Worm (Caenorhabditis elegans) whole organism, midembryonic: ENCODE measurements around the gene Y62E10A.3.

Experiments used
- T22C8.4 ChIP-seq: fragments of 200-800 bp; sonication (Bioruptor generic); IDR thresholded peaks from 2 replicates; pipeline ENCODE4 v1.3.6; 2022; ENCODE audit warnings: missing genetic modification characterization, missing compliant biosample characterization
- cog-1 ChIP-seq: sonication (generic microtip); optimal IDR thresholded peaks from 2 replicates; lab custom pipeline; 2016; ENCODE audit warnings: missing genetic modification characterization, missing compliant biosample characterization
- flt-1 ChIP-seq: fragments of 200-800 bp; sonication (Bioruptor generic); IDR thresholded peaks from 2 replicates; pipeline ENCODE4 v1.3.6; 2022; ENCODE audit warnings: missing genetic modification characterization, missing compliant biosample characterization
- ref-1 ChIP-seq: fragments of 200-800 bp; sonication (Bioruptor generic); conservative IDR thresholded peaks from 2 replicates; pipeline ENCODE4 v1.3.6; 2022; ENCODE audit warnings: missing genetic modification reagents, missing genetic modification characterization, missing compliant biosample characterization
- ztf-29 ChIP-seq: fragments of 200-800 bp; sonication (Bioruptor generic); IDR thresholded peaks from 2 replicates; pipeline ENCODE4 v1.3.6; 2022; ENCODE audit warnings: missing genetic modification reagents, missing genetic modification characterization, missing compliant biosample characterization

DNA sequence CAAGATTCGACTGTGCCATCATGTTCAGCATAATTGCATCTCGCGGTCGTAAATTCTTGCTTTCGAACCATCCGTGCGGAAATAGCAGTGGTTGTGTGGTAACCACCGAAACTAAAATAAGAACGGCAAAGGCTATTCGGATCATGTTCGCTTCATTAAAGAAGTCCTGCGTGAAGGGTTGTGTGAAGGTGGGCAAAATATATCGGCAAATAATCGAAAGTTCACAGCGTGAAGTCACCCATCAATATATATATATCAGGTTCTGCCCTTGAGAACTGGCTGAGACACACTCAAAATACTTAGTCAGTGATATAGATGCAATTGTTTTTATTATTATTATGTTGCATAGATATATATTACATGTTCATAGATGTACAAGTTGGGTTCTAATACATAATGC lies 48.0 kb upstream of the Y62E10A.3 start, which contains the start of gene Y62E10A.19:
- no peak for TF ChIP-seq flt-1 (GFP tag; lab: Robert Waterston, UW)
- no peak for TF ChIP-seq ref-1 (GFP tag; lab: Robert Waterston, UW)
- TF ChIP-seq ztf-29 (GFP tag; lab: Robert Waterston, UW), result no peak
- TF ChIP-seq cog-1 (tag; lab: Kevin White, UChicago), result no peak
- TF ChIP-seq T22C8.4 (GFP tag; lab: Robert Waterston, UW), result no peak
